Fruit fly (Drosophila melanogaster) whole organism, adult: Measurements from ENCODE around the gene salm.

Experiments
- CG12768 ChIP-seq: fragments of 200-800 bp; sonication (Bioruptor generic); optimal IDR thresholded peaks from 2 replicates; lab custom pipeline; 2017; ENCODE audit warnings: missing biosample characterization, missing genetic modification characterization, mild to moderate bottlenecking, moderate library complexity, missing genetic modification reagents
- CG1620 ChIP-seq: fragments of 200-800 bp; sonication (Bioruptor generic); optimal IDR thresholded peaks from 2 replicates; lab custom pipeline; 2016; ENCODE audit warnings: missing biosample characterization, missing genetic modification characterization
- CG33017 ChIP-seq: fragments of 200-800 bp; sonication (Bioruptor generic); optimal IDR thresholded peaks from 2 replicates; lab custom pipeline; 2018; ENCODE audit warnings: missing biosample characterization, mild to moderate bottlenecking, missing genetic modification characterization, moderate library complexity
- CG7101 ChIP-seq: fragments of 200-800 bp; sonication (Bioruptor generic); optimal IDR thresholded peaks from 2 replicates; lab custom pipeline; 2018; ENCODE audit warnings: missing biosample characterization, mild to moderate bottlenecking, missing genetic modification characterization, moderate library complexity
- Clk ChIP-seq: fragments of 200-800 bp; sonication (Bioruptor generic); optimal IDR thresholded peaks from 2 replicates; lab custom pipeline; 2017; ENCODE audit warnings: missing biosample characterization, missing genetic modification characterization
- Crg-1 ChIP-seq: fragments of 200-800 bp; sonication (Bioruptor generic); optimal IDR thresholded peaks from 2 replicates; lab custom pipeline; 2016; ENCODE audit warnings: missing biosample characterization, missing genetic modification characterization
- Hr96 ChIP-seq: fragments of 200-800 bp; sonication (Bioruptor generic); optimal IDR thresholded peaks from 2 replicates; lab custom pipeline; 2016; ENCODE audit warnings: missing biosample characterization, missing genetic modification characterization
- Mnt ChIP-seq: fragments of 200-800 bp; sonication (Bioruptor generic); optimal IDR thresholded peaks from 2 replicates; lab custom pipeline; 2016; ENCODE audit warnings: missing biosample characterization, mild to moderate bottlenecking, missing genetic modification characterization
- bab1 ChIP-seq: fragments of 200-800 bp; sonication (Bioruptor generic); optimal IDR thresholded peaks from 3 replicates; lab custom pipeline; 2019; ENCODE audit warnings: missing biosample characterization, mild to moderate bottlenecking, missing genetic modification characterization, moderate library complexity
- cic ChIP-seq: fragments of 200-800 bp; sonication (Bioruptor generic); optimal IDR thresholded peaks from 2 replicates; lab custom pipeline; 2017; ENCODE audit warnings: missing biosample characterization, mild to moderate bottlenecking, missing genetic modification characterization, moderate library complexity
- kay ChIP-seq: fragments of 200-800 bp; sonication (Bioruptor generic); peaks from one replicate; lab custom pipeline; 2016; ENCODE audit warnings: missing biosample characterization, missing genetic modification characterization, borderline replicate concordance
- ovo ChIP-seq: fragments of 200-800 bp; sonication (Bioruptor generic); optimal IDR thresholded peaks from 2 replicates; lab custom pipeline; 2016; ENCODE audit warnings: missing biosample characterization, missing genetic modification characterization
- toe ChIP-seq: fragments of 200-800 bp; sonication (Bioruptor generic); optimal IDR thresholded peaks from 2 replicates; lab custom pipeline; 2016; ENCODE audit warnings: missing biosample characterization, missing genetic modification characterization

salm gene

DNA sequence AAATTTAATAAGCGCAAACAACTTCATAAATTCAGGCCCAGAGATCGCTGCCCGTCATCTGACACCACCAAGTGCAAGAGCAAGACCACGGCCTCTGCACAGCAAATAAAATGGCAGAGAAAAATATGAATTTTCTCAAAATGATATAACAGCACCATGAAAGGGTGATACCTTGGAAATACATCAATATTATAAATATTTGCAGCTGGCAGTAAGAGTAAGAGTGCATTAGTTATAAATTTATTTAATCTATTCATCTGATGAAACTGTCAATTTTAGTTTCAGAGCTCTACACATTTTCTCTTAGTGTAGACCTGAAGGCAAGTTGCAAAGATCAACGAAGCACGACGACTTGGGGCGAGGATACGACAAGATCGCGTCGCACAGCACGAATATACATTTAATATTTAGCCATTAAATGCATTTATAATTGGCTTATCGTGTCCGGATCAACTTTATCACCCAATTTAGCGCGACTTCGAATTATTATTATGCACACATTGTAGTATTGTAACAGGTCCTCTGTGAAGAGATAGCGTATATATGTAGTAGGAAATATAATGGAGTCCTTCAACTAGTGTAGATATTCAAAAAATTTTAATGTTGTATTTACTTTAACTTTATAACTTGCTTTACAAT lies 58.9 kb downstream of the salm start:
- TF ChIP-seq ovo (GFP tag; lab: Kevin White, UChicago) = no peak
- no peak for TF ChIP-seq bab1

DNA sequence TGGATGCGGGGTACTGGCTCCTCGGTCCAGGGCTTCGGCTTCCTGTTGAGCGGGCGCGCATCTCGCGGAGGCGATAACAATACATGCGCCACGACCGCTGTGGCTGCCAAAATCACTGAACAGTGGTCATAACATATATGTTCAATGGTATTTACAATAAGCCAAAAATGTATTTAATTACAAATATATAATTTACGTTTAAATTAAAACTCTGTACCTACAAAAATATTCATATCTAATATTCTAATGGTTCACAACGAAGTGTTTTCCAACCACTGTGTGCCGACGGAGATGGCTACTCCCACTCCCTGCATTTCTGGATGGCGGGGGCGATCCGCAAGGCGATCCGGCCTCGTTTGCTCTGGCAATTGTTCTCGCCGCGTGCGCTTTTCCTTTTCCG lies 60.7 kb downstream of the salm start:
- TF ChIP-seq Crg-1 = no peak
- TF ChIP-seq Mnt (GFP tag; lab: Kevin White, UChicago) = no peak
- TF ChIP-seq cic (GFP tag; lab: Kevin White, UChicago) = no peak
- TF ChIP-seq toe (GFP tag; lab: Kevin White, UChicago) = no peak
- TF ChIP-seq Clk (GFP tag; lab: Kevin White, UChicago) = no peak
- TF ChIP-seq Hr96 (GFP tag; lab: Kevin White, UChicago) = no peak
- TF ChIP-seq CG12768 (GFP tag; lab: Kevin White, UChicago) = no peak
- TF ChIP-seq CG33017 (tag; lab: Kevin White, UChicago) = no peak
- TF ChIP-seq ovo (GFP tag; lab: Kevin White, UChicago) = no peak
- no peak for TF ChIP-seq CG1620
- TF ChIP-seq CG7101 (tag; lab: Kevin White, UChicago) = no peak
- TF ChIP-seq kay (GFP tag; lab: Kevin White, UChicago) = no peak
